Worm (Caenorhabditis elegans) whole organism, midembryonic: ENCODE data around the gene amph-1.

ENCODE experiments used
- T22C8.4 ChIP-seq: fragments of 200-800 bp; sonication (Bioruptor generic); IDR thresholded peaks from 2 replicates; pipeline ENCODE4 v1.3.6; 2022; ENCODE audit warnings: missing genetic modification characterization, missing compliant biosample characterization
- cog-1 ChIP-seq: sonication (generic microtip); optimal IDR thresholded peaks from 2 replicates; lab custom pipeline; 2016; ENCODE audit warnings: missing genetic modification characterization, missing compliant biosample characterization
- flt-1 ChIP-seq: fragments of 200-800 bp; sonication (Bioruptor generic); IDR thresholded peaks from 2 replicates; pipeline ENCODE4 v1.3.6; 2022; ENCODE audit warnings: missing genetic modification characterization, missing compliant biosample characterization
- klf-2 ChIP-seq: fragments of 200-800 bp; sonication (Bioruptor generic); conservative IDR thresholded peaks from 2 replicates; pipeline ENCODE4 v1.3.6; 2022; ENCODE audit warnings: missing genetic modification reagents, missing genetic modification characterization, missing compliant biosample characterization
- med-1 ChIP-seq: sonication (generic microtip); optimal IDR thresholded peaks from 2 replicates; lab custom pipeline; 2017; ENCODE audit warnings: missing genetic modification characterization, mild to moderate bottlenecking, missing compliant biosample characterization, antibody characterized with exemption, missing genetic modification reagents; ENCODE audit not compliant: insufficient read depth
- ref-1 ChIP-seq: fragments of 200-800 bp; sonication (Bioruptor generic); conservative IDR thresholded peaks from 2 replicates; pipeline ENCODE4 v1.3.6; 2022; ENCODE audit warnings: missing genetic modification reagents, missing genetic modification characterization, missing compliant biosample characterization
- tab-1 ChIP-seq: fragments of 200-800 bp; sonication (Bioruptor generic); IDR thresholded peaks from 2 replicates; pipeline ENCODE4 v1.3.6; 2022; ENCODE audit warnings: missing genetic modification characterization, missing compliant biosample characterization
- ztf-23 ChIP-seq: fragments of 200-800 bp; sonication (Bioruptor generic); IDR thresholded peaks from 2 replicates; pipeline ENCODE4 v1.3.6; 2022; ENCODE audit warnings: missing genetic modification reagents, missing genetic modification characterization, missing compliant biosample characterization
- ztf-29 ChIP-seq: fragments of 200-800 bp; sonication (Bioruptor generic); IDR thresholded peaks from 2 replicates; pipeline ENCODE4 v1.3.6; 2022; ENCODE audit warnings: missing genetic modification reagents, missing genetic modification characterization, missing compliant biosample characterization

Gene amph-1

DNA sequence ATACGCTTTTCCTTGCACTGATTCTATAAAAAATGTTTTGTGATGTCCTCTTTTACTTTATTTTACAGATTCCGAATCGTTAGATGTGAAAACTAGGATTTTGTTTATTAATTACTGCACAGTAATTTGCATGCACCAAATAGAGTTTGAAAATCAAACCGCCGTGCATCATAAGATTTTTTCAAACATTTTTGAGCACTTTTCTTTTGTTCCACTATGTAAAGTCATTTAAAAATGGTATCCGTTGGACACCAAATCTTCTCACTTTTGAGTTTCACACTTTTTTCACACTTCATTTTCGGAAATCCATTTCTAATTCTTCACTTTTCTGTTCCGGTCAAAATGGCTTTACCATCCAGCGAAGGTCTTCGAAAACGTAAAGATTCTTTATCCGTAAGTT is 4.5 kb downstream of the amph-1 start, which contains the start of gene degl-2:
Gene degl-2 (plus strand): TSS at position 301 of the 400 bp plus-strand sequence.
- TF ChIP-seq klf-2 (GFP tag; lab: Robert Waterston, UW), result no peak

DNA sequence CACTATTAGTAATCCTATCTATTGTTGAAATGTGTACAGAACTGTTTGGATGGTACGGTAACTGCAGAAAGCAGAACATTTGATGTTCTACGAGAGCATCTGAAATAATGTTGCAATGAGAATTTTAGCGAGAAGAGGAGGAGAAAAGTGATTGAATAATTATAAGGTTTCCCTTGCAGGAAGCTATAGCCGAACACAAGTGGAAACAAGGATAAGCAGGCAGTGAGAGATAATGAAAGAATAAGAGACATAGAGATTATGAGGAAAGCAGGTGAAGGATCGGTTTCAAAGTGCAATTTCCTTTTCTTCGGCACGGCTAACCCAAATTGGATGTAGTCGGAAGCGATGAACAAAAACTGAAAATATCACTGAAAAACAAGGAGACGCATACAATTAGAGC is 5.7 kb downstream of the amph-1 start, which contains the start of gene del-2:
Gene del-2 (minus strand): TSS at position 101 of the 400 bp plus-strand sequence.
- TF ChIP-seq cog-1 (no peak), ztf-29 (GFP tag; lab: Robert Waterston, UW) (no peak), med-1 (no peak), ztf-23 (no peak), ref-1 (GFP tag; lab: Robert Waterston, UW) (no peak), tab-1 (GFP tag; lab: Robert Waterston, UW) (no peak), T22C8.4 (GFP tag; lab: Robert Waterston, UW) (no peak), flt-1 (GFP tag; lab: Robert Waterston, UW) (no peak), klf-2 (GFP tag; lab: Robert Waterston, UW) (no peak)

DNA sequence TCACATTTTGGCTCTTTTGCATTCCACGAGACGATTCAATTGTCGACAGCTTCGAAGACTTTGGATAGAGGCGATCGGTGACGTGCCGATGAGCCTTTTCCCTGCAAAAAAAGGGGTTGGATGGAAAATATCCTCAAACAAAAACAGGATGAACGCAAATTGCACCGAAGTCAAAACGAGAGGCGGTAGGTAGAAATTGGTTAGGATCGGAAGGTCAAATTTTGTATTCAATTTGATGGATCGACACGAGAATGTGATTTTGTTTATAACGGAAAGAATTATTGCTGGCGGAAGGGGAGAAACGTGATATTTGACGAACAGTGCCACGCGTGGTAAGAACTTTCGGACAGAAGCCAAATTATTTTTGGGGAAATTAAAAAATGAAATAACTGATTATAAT is 12.8 kb downstream of the amph-1 start, which contains the start of gene mca-1:
Gene mca-1 (minus strand): TSS at position 101 of the 400 bp plus-strand sequence.
- no peak for TF ChIP-seq klf-2 (GFP tag; lab: Robert Waterston, UW)
- TF ChIP-seq ref-1 (GFP tag; lab: Robert Waterston, UW), result no peak
- no peak for TF ChIP-seq T22C8.4 (GFP tag; lab: Robert Waterston, UW)
- TF ChIP-seq tab-1 (GFP tag; lab: Robert Waterston, UW), result no peak
- no peak for TF ChIP-seq med-1
- TF ChIP-seq ztf-29 (GFP tag; lab: Robert Waterston, UW), result no peak
- no peak for TF ChIP-seq ztf-23
- no peak for TF ChIP-seq flt-1 (GFP tag; lab: Robert Waterston, UW)
- TF ChIP-seq cog-1, result no peak

DNA sequence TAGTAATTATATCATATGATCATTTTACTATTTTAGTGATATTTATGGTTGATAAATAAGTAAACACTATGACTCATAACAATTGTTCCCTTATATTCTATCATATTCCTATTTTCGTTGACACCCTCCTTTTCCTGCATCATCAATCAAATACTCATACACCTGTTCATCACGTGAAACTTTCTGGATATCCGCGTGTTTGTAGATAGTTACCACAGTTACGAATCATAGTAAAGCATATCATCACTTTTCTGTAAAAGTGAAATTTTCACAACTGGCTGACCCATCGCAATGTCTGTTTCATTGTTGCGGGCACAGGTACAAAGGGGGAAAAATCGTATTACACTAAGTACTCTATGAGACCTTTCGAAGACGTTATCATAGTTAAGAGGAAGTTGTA is 13.8 kb downstream of the amph-1 start:
- no peak for TF ChIP-seq ref-1 (GFP tag; lab: Robert Waterston, UW)
- TF ChIP-seq flt-1 (GFP tag; lab: Robert Waterston, UW), result no peak

DNA sequence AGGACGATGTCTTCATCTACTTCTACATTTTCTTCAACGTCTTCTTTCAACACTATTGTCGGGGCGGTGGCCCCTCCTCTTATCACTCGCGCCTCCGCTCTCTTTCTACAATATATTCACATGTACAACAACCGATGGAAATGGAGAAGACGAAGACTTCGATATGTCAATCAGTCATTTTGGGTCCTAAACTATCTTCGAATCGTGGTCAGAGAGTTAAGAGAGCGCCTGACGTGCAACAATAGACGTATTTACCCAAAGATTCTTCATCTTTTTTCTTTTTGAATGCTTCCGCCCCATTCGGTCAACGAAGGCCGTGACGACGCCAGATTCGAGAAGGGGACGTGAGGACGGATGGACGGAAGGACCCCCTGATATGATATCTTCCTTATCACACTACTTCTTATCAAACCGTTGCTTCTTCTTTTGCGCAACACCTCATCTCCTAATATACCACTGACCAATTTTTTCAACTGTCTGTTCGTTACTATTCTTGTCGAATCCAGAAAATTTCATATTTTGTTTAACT is 14.6 kb downstream of the amph-1 start:
- TF ChIP-seq ztf-23 (no peak), ref-1 (GFP tag; lab: Robert Waterston, UW) (no peak), T22C8.4 (GFP tag; lab: Robert Waterston, UW) (no peak), ztf-29 (GFP tag; lab: Robert Waterston, UW) (no peak), med-1 (no peak), tab-1 (GFP tag; lab: Robert Waterston, UW) (no peak), cog-1 (no peak), flt-1 (GFP tag; lab: Robert Waterston, UW) (no peak), klf-2 (GFP tag; lab: Robert Waterston, UW) (no peak)

DNA sequence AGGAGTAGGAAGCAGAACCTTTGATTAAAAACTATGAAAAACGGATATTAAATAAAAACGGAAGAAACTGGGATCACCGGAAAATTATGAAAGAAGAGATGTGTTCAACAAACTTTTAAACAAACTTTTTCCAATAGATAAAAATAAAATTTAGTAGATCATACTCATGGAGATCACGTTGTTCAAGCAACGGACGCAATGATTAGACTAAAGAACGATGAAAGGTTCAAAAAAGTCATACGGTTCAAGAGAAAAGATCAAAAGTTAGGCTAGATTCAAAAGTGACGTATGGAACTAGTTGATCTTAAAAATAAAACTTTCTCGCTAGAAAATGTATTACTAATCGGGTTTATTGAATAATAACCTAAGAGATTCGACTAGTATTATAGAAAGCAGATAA is 15.6 kb downstream of the amph-1 start:
- no peak for TF ChIP-seq cog-1

DNA sequence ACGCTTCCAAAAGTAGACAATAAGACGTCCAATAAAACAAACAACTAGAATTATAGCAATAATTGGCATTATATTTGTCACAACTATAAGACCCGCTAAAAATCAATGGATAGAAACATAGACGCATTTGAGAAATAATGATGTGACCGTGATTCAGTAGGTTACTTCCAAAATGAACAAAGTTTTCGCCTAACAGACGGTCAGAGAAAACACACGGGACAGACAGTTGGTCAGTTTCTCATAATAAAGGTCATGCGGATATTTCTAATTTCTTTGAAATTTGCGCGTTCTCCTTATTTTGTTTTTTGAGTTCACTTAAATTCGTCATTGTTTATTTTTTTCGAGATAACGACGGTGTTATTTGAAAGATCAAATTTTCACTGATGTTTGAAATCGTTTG is 16.1 kb downstream of the amph-1 start:
- TF ChIP-seq ref-1 (GFP tag; lab: Robert Waterston, UW) (no peak), T22C8.4 (GFP tag; lab: Robert Waterston, UW) (no peak), ztf-29 (GFP tag; lab: Robert Waterston, UW) (no peak), ztf-23 (no peak), cog-1 (no peak), flt-1 (GFP tag; lab: Robert Waterston, UW) (no peak), tab-1 (GFP tag; lab: Robert Waterston, UW) (no peak), med-1 (no peak), klf-2 (GFP tag; lab: Robert Waterston, UW) (no peak)

DNA sequence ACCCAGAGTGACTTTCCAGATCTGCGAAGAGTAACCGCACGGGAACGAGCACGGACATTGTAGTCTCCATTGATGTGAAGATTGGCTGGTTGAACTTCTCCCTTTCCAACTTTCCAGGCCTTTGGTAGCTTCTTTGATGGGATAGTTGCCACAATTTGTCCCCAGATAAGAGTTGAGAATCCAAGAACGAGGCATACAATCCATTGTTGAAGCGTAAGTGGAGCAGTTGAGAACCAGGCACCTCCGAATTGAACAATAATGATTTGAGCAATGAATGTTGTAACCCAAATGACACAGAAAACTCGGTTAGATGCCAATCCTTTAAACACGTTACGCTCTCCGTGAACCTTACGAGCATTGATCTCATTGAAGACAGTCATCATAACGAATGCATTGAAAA is 20.6 kb downstream of the amph-1 start:
- TF ChIP-seq tab-1 (GFP tag; lab: Robert Waterston, UW) (no peak), T22C8.4 (GFP tag; lab: Robert Waterston, UW) (no peak), ztf-29 (GFP tag; lab: Robert Waterston, UW) (no peak), cog-1 (no peak), ref-1 (GFP tag; lab: Robert Waterston, UW) (no peak), med-1 (no peak), flt-1 (GFP tag; lab: Robert Waterston, UW) (no peak), klf-2 (GFP tag; lab: Robert Waterston, UW) (no peak), ztf-23 (no peak)

DNA sequence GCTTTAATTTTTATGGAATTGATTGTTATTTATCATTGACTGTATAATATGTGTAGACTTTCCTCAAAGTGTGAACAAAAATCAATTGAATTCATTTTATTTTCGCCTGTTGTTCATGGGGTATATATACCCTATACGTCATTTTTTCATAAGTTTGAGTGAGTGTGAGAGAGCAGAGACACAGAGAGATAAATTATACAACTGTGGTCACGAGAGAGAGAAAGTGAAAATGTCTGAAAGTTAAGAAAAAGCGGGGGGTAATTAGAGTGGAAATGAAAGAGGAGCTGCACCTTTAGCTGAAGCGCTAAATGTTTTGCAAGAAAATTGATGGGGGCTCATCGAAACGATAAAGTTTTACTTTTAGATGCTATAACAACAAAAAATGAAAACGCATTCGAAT is 21.8 kb downstream of the amph-1 start:
- TF ChIP-seq flt-1 (GFP tag; lab: Robert Waterston, UW), result no peak
- TF ChIP-seq ref-1 (GFP tag; lab: Robert Waterston, UW), result no peak
- no peak for TF ChIP-seq med-1
- no peak for TF ChIP-seq cog-1
- TF ChIP-seq ztf-23, result no peak
- no peak for TF ChIP-seq T22C8.4 (GFP tag; lab: Robert Waterston, UW)
- TF ChIP-seq ztf-29 (GFP tag; lab: Robert Waterston, UW), result no peak
- TF ChIP-seq tab-1 (GFP tag; lab: Robert Waterston, UW), result no peak
- TF ChIP-seq klf-2 (GFP tag; lab: Robert Waterston, UW), result no peak

DNA sequence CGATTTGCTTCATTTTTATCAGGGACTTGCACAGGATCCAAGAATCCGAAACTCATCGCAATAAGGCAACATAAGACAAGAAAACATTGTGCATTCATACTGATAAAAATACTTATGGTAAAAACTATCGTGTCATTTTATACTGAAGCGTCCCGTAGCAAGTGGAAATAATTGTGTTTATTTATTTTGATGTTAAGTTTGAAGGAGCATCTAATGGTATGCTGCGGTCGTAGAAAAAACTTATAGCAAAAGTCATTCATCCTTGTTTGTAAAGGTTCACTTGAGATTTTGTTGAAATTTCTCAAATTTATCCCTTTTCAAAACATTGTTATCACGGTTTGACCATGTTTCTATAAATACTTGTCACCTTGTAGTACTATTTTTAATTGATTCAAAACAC is 22.7 kb downstream of the amph-1 start, which contains the start of gene W09C2.10:
Gene W09C2.10 (minus strand): TSS at position 101 of the 400 bp plus-strand sequence.
- TF ChIP-seq flt-1 (GFP tag; lab: Robert Waterston, UW), result no peak

DNA sequence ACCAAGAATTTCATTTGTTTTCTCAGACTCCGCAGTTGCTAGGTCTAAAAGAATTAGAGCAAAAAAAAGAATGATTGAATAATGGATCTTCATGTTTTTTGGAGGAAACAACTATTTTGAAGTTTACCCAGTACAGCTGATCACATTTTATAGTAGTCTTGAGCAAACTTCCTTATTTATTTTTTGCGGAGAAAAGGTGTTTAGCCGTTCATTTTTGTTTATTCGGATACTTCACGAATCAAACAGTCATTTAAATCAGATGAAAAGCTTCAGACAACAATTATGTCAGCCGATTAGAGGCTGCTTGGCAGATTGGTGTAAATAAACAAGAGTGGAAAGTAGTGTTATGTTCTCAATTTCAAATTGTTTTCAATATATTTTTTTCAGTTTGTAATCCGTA is 23.4 kb downstream of the amph-1 start, which contains the start of gene W09C2.8:
Gene W09C2.8 (minus strand): TSS at position 101 of the 400 bp plus-strand sequence.
- TF ChIP-seq flt-1 (GFP tag; lab: Robert Waterston, UW), result no peak
- TF ChIP-seq cog-1, result no peak
- TF ChIP-seq ztf-29 (GFP tag; lab: Robert Waterston, UW), result no peak
- TF ChIP-seq med-1, result no peak
- no peak for TF ChIP-seq T22C8.4 (GFP tag; lab: Robert Waterston, UW)
- no peak for TF ChIP-seq ztf-23
- TF ChIP-seq tab-1 (GFP tag; lab: Robert Waterston, UW), result no peak
- no peak for TF ChIP-seq ref-1 (GFP tag; lab: Robert Waterston, UW)
- TF ChIP-seq klf-2 (GFP tag; lab: Robert Waterston, UW), result no peak
